Fruit fly (Drosophila melanogaster) S2 (cell line): ENCODE data around the gene CG34177.

Experiments
- CG8478 ChIP-seq: fragments of >200 bp; optimal IDR thresholded peaks from 2 replicates; lab custom pipeline; 2018
- CTCF ChIP-seq, 2 experiments: fragments of >200 bp; optimal IDR thresholded peaks; 2 replicates each; lab custom pipeline; 2018

- TF ChIP-seq CTCF (optimal IDR thresholded peaks at IDR 0.05; lab: Kevin White, UChicago) (no peak), CG8478 (lab: Kevin White, UChicago) (no peak)
Measured at dm6 chr2L:4422154-4422553, 11.6 kb upstream of the CG34177 start.
